Fruit fly (Drosophila melanogaster) whole organism, prepupa: ENCODE measurements around the gene peng.

Source experiments
- CG10669 ChIP-seq: fragments of 200-800 bp; sonication (Bioruptor generic); optimal IDR thresholded peaks from 3 replicates; lab custom pipeline; 2018; ENCODE audit warnings: missing biosample characterization, mild to moderate bottlenecking, missing genetic modification characterization, moderate library complexity
- CG11294 ChIP-seq: fragments of 200-800 bp; sonication (Bioruptor generic); IDR thresholded peaks from 2 replicates; pipeline ENCODE4 v1.3.6; 2022; ENCODE audit warnings: missing biosample characterization, missing genetic modification characterization
- CG11762 ChIP-seq: fragments of 200-800 bp; sonication (Bioruptor generic); optimal IDR thresholded peaks from 3 replicates; lab custom pipeline; 2016; ENCODE audit warnings: missing biosample characterization, missing genetic modification characterization; ENCODE audit not compliant: insufficient read depth
- CG11902 ChIP-seq: fragments of 200-800 bp; sonication (Bioruptor generic); optimal IDR thresholded peaks from 3 replicates; lab custom pipeline; 2016; ENCODE audit warnings: missing biosample characterization, missing genetic modification characterization
- CG1621 ChIP-seq: fragments of 200-800 bp; sonication (Bioruptor generic); optimal IDR thresholded peaks from 3 replicates; lab custom pipeline; 2018; ENCODE audit warnings: missing biosample characterization, mild to moderate bottlenecking, missing genetic modification characterization
- CG16779 ChIP-seq: fragments of 200-800 bp; sonication (Bioruptor generic); optimal IDR thresholded peaks from 3 replicates; lab custom pipeline; 2017; ENCODE audit warnings: missing biosample characterization, mild to moderate bottlenecking, missing genetic modification characterization
- CG32006 ChIP-seq: fragments of 200-800 bp; sonication (Bioruptor generic); optimal IDR thresholded peaks from 3 replicates; lab custom pipeline; 2017; ENCODE audit warnings: missing biosample characterization, mild to moderate bottlenecking, missing genetic modification characterization
- CG34406 ChIP-seq: fragments of 200-800 bp; sonication (Bioruptor generic); optimal IDR thresholded peaks from 3 replicates; lab custom pipeline; 2016; ENCODE audit warnings: missing biosample characterization, missing genetic modification characterization
- CG6163 ChIP-seq: fragments of 200-800 bp; sonication (Bioruptor generic); IDR thresholded peaks from 3 replicates; pipeline ENCODE4 v1.3.6; 2022; ENCODE audit warnings: missing biosample characterization, missing genetic modification characterization
- CG6792 ChIP-seq: fragments of 200-800 bp; sonication (Bioruptor generic); optimal IDR thresholded peaks from 3 replicates; lab custom pipeline; 2016; ENCODE audit warnings: missing biosample characterization, missing genetic modification characterization
- CG6808 ChIP-seq: fragments of 200-800 bp; sonication (Bioruptor generic); optimal IDR thresholded peaks from 3 replicates; lab custom pipeline; 2017; ENCODE audit warnings: missing biosample characterization, missing genetic modification characterization, mild to moderate bottlenecking, moderate library complexity, missing genetic modification reagents
- CG6854 ChIP-seq: fragments of 200-800 bp; sonication (Bioruptor generic); optimal IDR thresholded peaks from 2 replicates; lab custom pipeline; 2017; ENCODE audit warnings: missing biosample characterization, mild to moderate bottlenecking, missing genetic modification characterization
- CG8119 ChIP-seq: fragments of 200-800 bp; sonication (Bioruptor generic); IDR thresholded peaks from 3 replicates; pipeline ENCODE4 v1.3.6; 2022; ENCODE audit warnings: missing biosample characterization, missing genetic modification characterization
- CG8319 ChIP-seq: fragments of 200-800 bp; sonication (Bioruptor generic); optimal IDR thresholded peaks from 3 replicates; lab custom pipeline; 2016; ENCODE audit warnings: missing biosample characterization, missing genetic modification characterization
- CG9139 ChIP-seq: fragments of 200-800 bp; sonication (Bioruptor generic); optimal IDR thresholded peaks from 3 replicates; lab custom pipeline; 2017; ENCODE audit warnings: missing biosample characterization, mild to moderate bottlenecking, missing genetic modification characterization
- Eip75B ChIP-seq: fragments of 200-800 bp; sonication (Bioruptor generic); optimal IDR thresholded peaks from 3 replicates; lab custom pipeline; 2016; ENCODE audit warnings: missing biosample characterization, missing genetic modification characterization
- Eip78C ChIP-seq: fragments of 200-800 bp; sonication (Bioruptor generic); peaks from one replicate; lab custom pipeline; 2016; ENCODE audit warnings: missing biosample characterization, missing genetic modification characterization
- Ets21C ChIP-seq: fragments of 200-800 bp; sonication (Bioruptor generic); optimal IDR thresholded peaks from 3 replicates; lab custom pipeline; 2016; ENCODE audit warnings: missing biosample characterization, missing genetic modification characterization
- Hr39 ChIP-seq: fragments of 200-800 bp; sonication (Bioruptor generic); optimal IDR thresholded peaks from 2 replicates; lab custom pipeline; 2016; ENCODE audit warnings: missing biosample characterization, missing genetic modification characterization
- Lpt ChIP-seq: fragments of 200-800 bp; sonication (Bioruptor generic); optimal IDR thresholded peaks from 3 replicates; lab custom pipeline; 2016; ENCODE audit warnings: missing biosample characterization, missing genetic modification characterization
- Met ChIP-seq: fragments of 200-800 bp; sonication (Bioruptor generic); optimal IDR thresholded peaks from 3 replicates; lab custom pipeline; 2016; ENCODE audit warnings: missing biosample characterization, missing genetic modification characterization
- OdsH ChIP-seq: fragments of 200-800 bp; sonication (Bioruptor generic); optimal IDR thresholded peaks from 3 replicates; lab custom pipeline; 2016; ENCODE audit warnings: missing biosample characterization, missing genetic modification characterization
- Smox ChIP-seq: fragments of 200-800 bp; sonication (Bioruptor generic); optimal IDR thresholded peaks from 3 replicates; lab custom pipeline; 2016; ENCODE audit warnings: missing biosample characterization, missing genetic modification characterization
- Sox14 ChIP-seq: fragments of 200-800 bp; sonication (Bioruptor generic); optimal IDR thresholded peaks from 3 replicates; lab custom pipeline; 2016; ENCODE audit warnings: missing biosample characterization, missing genetic modification characterization
- Sox15 ChIP-seq: fragments of 200-800 bp; sonication (Bioruptor generic); optimal IDR thresholded peaks from 3 replicates; lab custom pipeline; 2016; ENCODE audit warnings: missing biosample characterization, missing genetic modification characterization
- achi ChIP-seq: fragments of 200-800 bp; sonication (Bioruptor generic); optimal IDR thresholded peaks from 3 replicates; lab custom pipeline; 2016; ENCODE audit warnings: missing biosample characterization, missing genetic modification characterization
- cyc ChIP-seq: fragments of 200-800 bp; sonication (Bioruptor generic); optimal IDR thresholded peaks from 3 replicates; lab custom pipeline; 2016; ENCODE audit warnings: missing biosample characterization, missing genetic modification characterization
- dac ChIP-seq: fragments of 200-800 bp; sonication (Bioruptor generic); optimal IDR thresholded peaks from 2 replicates; lab custom pipeline; 2017; ENCODE audit warnings: missing biosample characterization, mild to moderate bottlenecking, missing genetic modification characterization
- dsx ChIP-seq: fragments of 200-800 bp; optimal IDR thresholded peaks from 3 replicates; lab custom pipeline; 2019; ENCODE audit warnings: missing biosample characterization, mild to moderate bottlenecking, missing genetic modification characterization, moderate library complexity; ENCODE audit not compliant: poor library complexity, severe bottlenecking
- eg ChIP-seq: fragments of 200-800 bp; sonication (Bioruptor generic); IDR thresholded peaks from 3 replicates; pipeline ENCODE4 v1.3.6; 2022; ENCODE audit warnings: missing biosample characterization, missing genetic modification characterization
- esn ChIP-seq: fragments of 200-800 bp; sonication (Bioruptor generic); optimal IDR thresholded peaks from 2 replicates; lab custom pipeline; 2016; ENCODE audit warnings: missing biosample characterization, mild to moderate bottlenecking, missing genetic modification characterization, moderate library complexity
- fd59A ChIP-seq: fragments of 200-800 bp; sonication (Bioruptor generic); optimal IDR thresholded peaks from 2 replicates; lab custom pipeline; 2017; ENCODE audit warnings: missing biosample characterization, mild to moderate bottlenecking, missing genetic modification characterization, missing genetic modification reagents
- lz ChIP-seq: fragments of 200-800 bp; sonication (Bioruptor generic); optimal IDR thresholded peaks from 3 replicates; lab custom pipeline; 2016; ENCODE audit warnings: missing biosample characterization, missing genetic modification characterization
- salr ChIP-seq, 2 experiments: fragments of 200-800 bp; sonication (Bioruptor generic); optimal IDR thresholded peaks; 3 replicates each; lab custom pipeline; 2016 to 2018; ENCODE audit warnings: missing biosample characterization in 2 of 2, missing genetic modification characterization in 2 of 2, mild to moderate bottlenecking in 1 of 2
- spab ChIP-seq: fragments of 200-800 bp; sonication (Bioruptor generic); optimal IDR thresholded peaks from 2 replicates; lab custom pipeline; 2017; ENCODE audit warnings: missing biosample characterization, mild to moderate bottlenecking, missing genetic modification characterization, missing genetic modification reagents
- ss ChIP-seq, 2 experiments: fragments of 200-800 bp; sonication (Bioruptor generic); optimal IDR thresholded peaks; 2 replicates in 1 of 2; 3 replicates in 1 of 2; lab custom pipeline; 2017 to 2018; ENCODE audit warnings: mild to moderate bottlenecking in 2 of 2, missing biosample characterization in 2 of 2, missing genetic modification characterization in 2 of 2, moderate library complexity in 1 of 2
- svp ChIP-seq: fragments of 200-800 bp; sonication (Bioruptor generic); peaks from one replicate; lab custom pipeline; 2016; ENCODE audit warnings: missing biosample characterization, missing genetic modification characterization

The peng gene

dm6 chrX:21349800-21350309 is at the start of gene peng, which contains the start of gene sol (continued):
- TF ChIP-seq CG6808 (GFP tag; lab: Kevin White, UChicago) (peak; percentile 53), CG6854 (GFP tag; lab: Kevin White, UChicago) (no peak), Eip78C (GFP tag; lab: Kevin White, UChicago) (peak; percentile 93), CG32006 (peak; percentile 78), CG6163 (GFP tag; lab: Robert Waterston, UW) (no peak), Sox15 (peak; percentile 61), achi (peak; percentile 70), CG11902 (GFP tag; lab: Kevin White, UChicago) (peak; percentile 49), CG34406 (peak; percentile 63)

dm6 chrX:21396860-21397459 is 47.3 kb upstream of the peng start, which contains the start of gene lcs:
TSS of gene lcs (minus strand) at chrX:21397316.
- no peak for TF ChIP-seq salr (GFP tag; optimal IDR thresholded peaks at IDR 0.05; lab: Kevin White, UChicago)
- TF ChIP-seq Hr39 (GFP tag; lab: Kevin White, UChicago) = no peak
- no peak for TF ChIP-seq dsx (GFP tag; lab: Kevin White, UChicago)
- no peak for TF ChIP-seq esn
- no peak for TF ChIP-seq CG11762
- TF ChIP-seq ss (GFP tag; optimal IDR thresholded peaks at IDR 0.05; lab: Kevin White, UChicago) = no peak
- no peak for TF ChIP-seq CG6808 (GFP tag; lab: Kevin White, UChicago)
- TF ChIP-seq, all 60 proteins: peak for 0

- no peak for TF ChIP-seq Sox14 (GFP tag; lab: Kevin White, UChicago)
- peak; percentile 3 for TF ChIP-seq Eip78C (GFP tag; lab: Kevin White, UChicago)
These were observed 39.1 kb upstream of the peng start, which contains the start of gene mst for dm6 chrX:21388734-21389133. TSS of gene mst (plus strand) at chrX:21388977.

dm6 chrX:21387695-21388094 is 38.1 kb upstream of the peng start, which contains the start of gene Ddx56:
TSS of gene Ddx56 (minus strand) at chrX:21387946.
- TF ChIP-seq Ets21C (GFP tag; lab: Kevin White, UChicago) (no peak), CG8119 (0 out of 3 replicates have a peak, but pooled peaks have one; percentile 13)

- TF ChIP-seq CG11762 = no peak
- no peak for TF ChIP-seq CG10669 (GFP tag; lab: Kevin White, UChicago)
- no peak for TF ChIP-seq CG11294 (GFP tag; lab: Robert Waterston, UW)
- TF ChIP-seq cyc (GFP tag; lab: Kevin White, UChicago) = no peak
- TF ChIP-seq achi = no peak
- no peak for TF ChIP-seq lz (GFP tag; lab: Kevin White, UChicago)
- peak; percentile 60 for TF ChIP-seq Met (GFP tag; lab: Kevin White, UChicago)
- peak; percentile 98 for TF ChIP-seq dsx (GFP tag; lab: Kevin White, UChicago)
- no peak for TF ChIP-seq svp (GFP tag; lab: Kevin White, UChicago)
- TF ChIP-seq CG32006 = no peak
- TF ChIP-seq Eip78C (GFP tag; lab: Kevin White, UChicago) = peak; percentile 19
- TF ChIP-seq CG9139 (GFP tag; lab: Kevin White, UChicago) = no peak
- TF ChIP-seq CG1621 (tag; lab: Kevin White, UChicago) = no peak
- TF ChIP-seq CG8319 = no peak
- TF ChIP-seq Lpt (GFP tag; lab: Kevin White, UChicago) = no peak
- peak; percentile 32 for TF ChIP-seq CG6854 (GFP tag; lab: Kevin White, UChicago)
These were observed 28.8 kb upstream of the peng start for dm6 chrX:21378344-21378882.

- TF ChIP-seq fd59A (GFP tag; lab: Kevin White, UChicago) (no peak), Sox15 (no peak), Smox (GFP tag; lab: Kevin White, UChicago) (peak; percentile 9), Eip75B (GFP tag; lab: Kevin White, UChicago) (no peak), CG11762 (peak; percentile 16), OdsH (GFP tag; lab: Kevin White, UChicago) (peak; percentile 60), CG6854 (GFP tag; lab: Kevin White, UChicago) (peak; percentile 37), CG8319 (peak; percentile 36), achi (peak; percentile 73), esn (peak; percentile 54), CG16779 (tag; lab: Kevin White, UChicago) (peak; percentile 15), CG1621 (tag; lab: Kevin White, UChicago) (no peak), CG11902 (GFP tag; lab: Kevin White, UChicago) (no peak), eg (GFP tag; lab: Robert Waterston, UW) (peak; percentile 65; the same call in 2 of the 3 replicates), spab (GFP tag; lab: Kevin White, UChicago) (peak; percentile 8), dac (GFP tag; lab: Kevin White, UChicago) (peak; percentile 37), Eip78C (GFP tag; lab: Kevin White, UChicago) (peak; percentile 80), CG6792 (GFP tag; lab: Kevin White, UChicago) (peak; percentile 54), CG6163 (GFP tag; lab: Robert Waterston, UW) (peak; percentile 48; the same call in 2 of the 3 replicates), Ets21C (GFP tag; lab: Kevin White, UChicago) (no peak), lz (GFP tag; lab: Kevin White, UChicago) (peak; percentile 38)
These were observed 26.0 kb upstream of the peng start for dm6 chrX:21375595-21376047.
